Fruit fly (Drosophila melanogaster): ENCODE measurements around the gene Naa40.

Naa40 gene

dm6 chr3R:29717519-29717918, 7.2 kb downstream of the Naa40 start (continued):
- TF ChIP-seq HLH3B (GFP tag; IDR thresholded peaks at IDR 0.05): peak; percentile 43
- peak; percentile 47 for TF ChIP-seq CG4820 (GFP tag; optimal IDR thresholded peaks at IDR 0.05)
- no peak for TF ChIP-seq Hand (GFP tag; optimal IDR thresholded peaks at IDR 0.05)
- no peak for TF ChIP-seq danr (GFP tag; IDR thresholded peaks at IDR 0.05)
- no peak for TF ChIP-seq Hey (tag; optimal IDR thresholded peaks at IDR 0.05)
- TF ChIP-seq Oli (tag; optimal IDR thresholded peaks at IDR 0.05): peak; percentile 28
- no peak for TF ChIP-seq CG9876 (GFP tag; optimal IDR thresholded peaks at IDR 0.05)
- no peak for TF ChIP-seq Hr3 (GFP tag; optimal IDR thresholded peaks at IDR 0.05)
- TF ChIP-seq sisA (GFP tag; IDR thresholded peaks at IDR 0.05): peak; percentile 59
- TF ChIP-seq odd (GFP tag; optimal IDR thresholded peaks at IDR 0.05): no peak
- peak; percentile 26; the same call in 1 of the 2 replicates for TF ChIP-seq ranshi (GFP tag; IDR thresholded peaks at IDR 0.05)
- 0 out of 3 replicates have a peak, but pooled peaks have one; percentile 16 for TF ChIP-seq H15 (GFP tag; IDR thresholded peaks at IDR 0.05)
- no peak for TF ChIP-seq Dref (GFP tag; IDR thresholded peaks at IDR 0.05)
- TF ChIP-seq dpn (GFP tag; optimal IDR thresholded peaks at IDR 0.05): peak in 1 of 2 experiments; percentile 17
- TF ChIP-seq dysf (GFP tag; IDR thresholded peaks at IDR 0.05): peak; percentile 30; the same call in 1 of the 3 replicates
- no peak for TF ChIP-seq CG11093 (GFP tag; IDR thresholded peaks at IDR 0.05)
- no peak for TF ChIP-seq lilli (GFP tag; optimal IDR thresholded peaks at IDR 0.05)
- peak; percentile 22 for TF ChIP-seq CG13424 (tag; optimal IDR thresholded peaks at IDR 0.05)
- TF ChIP-seq Ssrp (tag; optimal IDR thresholded peaks at IDR 0.05): peak; percentile 48
- no peak for TF ChIP-seq E2f2 (GFP tag; IDR thresholded peaks at IDR 0.05)
- TF ChIP-seq Antp (GFP tag; optimal IDR thresholded peaks at IDR 0.05): peak; percentile 13
- no peak for TF ChIP-seq CG8944 (GFP tag; optimal IDR thresholded peaks at IDR 0.05)
- TF ChIP-seq CG17361 (GFP tag; IDR thresholded peaks at IDR 0.05): 0 out of 3 replicates have a peak, but pooled peaks have one; percentile 16
- TF ChIP-seq crp (GFP tag; optimal IDR thresholded peaks at IDR 0.05): no peak
- TF ChIP-seq CG18262 (tag; optimal IDR thresholded peaks at IDR 0.05): peak; percentile 5
- TF ChIP-seq ash1 (GFP tag; optimal IDR thresholded peaks at IDR 0.05): no peak
- no peak for TF ChIP-seq disco-r (GFP tag; optimal IDR thresholded peaks at IDR 0.05)
- TF ChIP-seq NfI (GFP tag; optimal IDR thresholded peaks at IDR 0.05): no peak
- no peak for TF ChIP-seq CG17612 (GFP tag; IDR thresholded peaks at IDR 0.05)
- no peak for TF ChIP-seq trh (GFP tag; optimal IDR thresholded peaks at IDR 0.05)
- TF ChIP-seq CG10654 (GFP tag; optimal IDR thresholded peaks at IDR 0.05): peak; percentile 11
- TF ChIP-seq CG3281 (GFP tag; optimal IDR thresholded peaks at IDR 0.05): no peak
- peak; percentile 41; the same call in 1 of the 2 replicates for TF ChIP-seq stc (GFP tag; IDR thresholded peaks at IDR 0.05)
- no peak for TF ChIP-seq CG8281 (tag; optimal IDR thresholded peaks at IDR 0.05)
- peak; percentile 55 for TF ChIP-seq CG11504 (tag; optimal IDR thresholded peaks at IDR 0.05)
- TF ChIP-seq kni (GFP tag; optimal IDR thresholded peaks at IDR 0.05): no peak
- TF ChIP-seq otp (GFP tag; IDR thresholded peaks at IDR 0.05): 0 out of 3 replicates have a peak, but pooled peaks have one; percentile 47
- peak; percentile 38; the same call in 1 of the 2 replicates for TF ChIP-seq lmd (GFP tag; IDR thresholded peaks at IDR 0.05)
- no peak for TF ChIP-seq CG33557 (GFP tag; optimal IDR thresholded peaks at IDR 0.05)
- no peak for TF ChIP-seq CG1647 (GFP tag; optimal IDR thresholded peaks at IDR 0.05)
- no peak for TF ChIP-seq CG2875 (GFP tag; optimal IDR thresholded peaks at IDR 0.05)
- no peak for TF ChIP-seq schlank (tag; optimal IDR thresholded peaks at IDR 0.05)
- TF ChIP-seq E2f1 (GFP tag; IDR thresholded peaks at IDR 0.05): 0 out of 2 replicates have a peak, but pooled peaks have one; percentile 15
- no peak for TF ChIP-seq CG6854 (GFP tag; optimal IDR thresholded peaks at IDR 0.05)
